Worm (Caenorhabditis elegans): Measurements from ENCODE around the gene F29G6.1.

The F29G6.1 gene

ce11 chrX:11536408-11536807 is 34.3 kb downstream of the F29G6.1 start, which contains the start of gene C35C5.9:
Gene C35C5.9 (plus strand): TSS chrX:11536568.
- TF ChIP-seq tbx-11 (GFP tag; IDR thresholded peaks at IDR 0.05) (no peak), hnd-1 (tag; optimal IDR thresholded peaks at IDR 0.05) (no peak)

DNA sequence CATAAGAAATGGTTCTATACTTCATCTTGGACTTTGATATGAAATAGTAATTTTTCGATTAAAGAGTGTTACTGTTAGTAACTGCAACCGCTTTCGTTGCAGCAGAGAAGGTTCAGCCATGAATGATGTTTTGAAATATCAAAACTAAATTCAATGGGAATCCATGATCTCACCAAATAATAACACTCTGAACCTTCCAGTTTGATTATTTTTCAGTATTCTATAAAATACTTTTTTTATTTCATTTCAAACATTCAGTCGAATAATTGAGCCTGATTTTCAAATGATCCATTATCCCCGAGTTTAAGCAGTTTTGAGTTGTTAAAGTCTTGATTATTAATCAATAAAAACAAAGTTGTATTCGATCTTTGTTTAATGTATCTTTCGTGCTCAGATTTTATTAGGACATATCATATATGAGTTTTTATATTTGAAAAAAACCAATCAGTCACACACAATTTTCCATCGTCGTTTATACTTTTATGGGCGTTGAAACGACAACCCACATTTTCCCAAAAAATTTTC is 35.2 kb downstream of the F29G6.1 start, which contains the start of gene gcp-2.2:
gcp-2.2 (plus strand) TSS at position 475 of the 525 bp plus-strand sequence.
- no peak for TF ChIP-seq hmg-4 (GFP tag; optimal IDR thresholded peaks at IDR 0.05)
- TF ChIP-seq tra-4 (tag; optimal IDR thresholded peaks at IDR 0.05), result no peak
- TF ChIP-seq B0310.2 (tag; optimal IDR thresholded peaks at IDR 0.05), result no peak
- no peak for TF ChIP-seq ama-1 (optimal IDR thresholded peaks at IDR 0.05)
- TF ChIP-seq tbx-11 (GFP tag; IDR thresholded peaks at IDR 0.05), result no peak
- no peak for TF ChIP-seq hnd-1 (tag; optimal IDR thresholded peaks at IDR 0.05)
- TF ChIP-seq hmbx-1 (tag; optimal IDR thresholded peaks at IDR 0.05), result no peak
- no peak for TF ChIP-seq aly-1 (tag; optimal IDR thresholded peaks at IDR 0.05)
- no peak for TF ChIP-seq ceh-36 (tag; optimal IDR thresholded peaks at IDR 0.05)

ce11 chrX:11541690-11542089 is 39.6 kb downstream of the F29G6.1 start:
- TF ChIP-seq ets-7 (tag; optimal IDR thresholded peaks at IDR 0.05) (no peak), tra-4 (tag; optimal IDR thresholded peaks at IDR 0.05) (no peak), sea-1 (GFP tag; conservative IDR thresholded peaks at IDR 0.05) (no peak), aly-1 (tag; optimal IDR thresholded peaks at IDR 0.05) (no peak), ama-1 (optimal IDR thresholded peaks at IDR 0.05) (no peak), tbx-11 (GFP tag; IDR thresholded peaks at IDR 0.05) (no peak), ceh-36 (tag; optimal IDR thresholded peaks at IDR 0.05) (no peak)

ce11 chrX:11546445-11547275 is 44.6 kb downstream of the F29G6.1 start, which contains the start of gene selt-1.1:
Gene selt-1.1 (minus strand): TSS chrX:11546495.
- TF ChIP-seq sea-1 (GFP tag; conservative IDR thresholded peaks at IDR 0.05) (0 out of 2 replicates have a peak, but pooled peaks have one; percentile 52), B0310.2 (tag; optimal IDR thresholded peaks at IDR 0.05) (no peak), F13C5.2 (tag; optimal IDR thresholded peaks at IDR 0.05) (peak; percentile 21), tra-4 (tag; optimal IDR thresholded peaks at IDR 0.05) (no peak), pes-1 (GFP tag; IDR thresholded peaks at IDR 0.05) (no peak), aly-1 (tag; optimal IDR thresholded peaks at IDR 0.05) (peak; percentile 37), ceh-36 (tag; optimal IDR thresholded peaks at IDR 0.05) (no peak), hmg-4 (GFP tag; optimal IDR thresholded peaks at IDR 0.05) (peak; percentile 76), hmbx-1 (tag; optimal IDR thresholded peaks at IDR 0.05) (no peak)

DNA sequence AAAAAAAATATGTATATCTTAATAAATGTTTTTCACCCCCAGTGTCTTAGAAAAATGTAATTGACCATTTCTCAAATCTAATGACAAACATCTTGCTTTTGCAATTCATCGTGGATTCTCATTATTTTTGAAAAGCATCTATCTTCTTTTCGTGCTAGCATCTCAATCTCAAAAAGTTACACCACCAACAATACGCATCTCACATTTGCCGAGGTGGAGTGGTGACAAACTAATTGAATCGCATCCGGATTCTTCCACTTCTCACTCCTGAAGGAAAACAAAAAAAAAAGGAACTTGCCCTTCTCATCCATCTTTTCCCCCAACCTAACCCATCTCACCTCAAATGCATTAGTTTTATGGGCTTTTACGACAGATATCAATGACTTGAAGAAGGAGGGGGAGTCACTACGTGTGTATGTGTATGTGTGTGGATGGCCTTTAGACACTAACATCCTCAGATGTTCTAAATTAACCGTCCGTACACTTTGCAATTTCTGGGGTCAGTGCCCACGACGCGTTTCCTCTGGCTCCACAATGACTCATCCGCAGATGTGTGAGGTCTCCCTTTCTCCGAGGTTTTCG is 45.5 kb downstream of the F29G6.1 start:
- TF ChIP-seq F13C5.2 (tag; optimal IDR thresholded peaks at IDR 0.05) (no peak), pes-1 (GFP tag; IDR thresholded peaks at IDR 0.05) (no peak), ceh-36 (tag; optimal IDR thresholded peaks at IDR 0.05) (no peak), hnd-1 (tag; optimal IDR thresholded peaks at IDR 0.05) (no peak), scrt-1 (GFP tag; IDR thresholded peaks at IDR 0.05) (no peak), hmg-4 (GFP tag; optimal IDR thresholded peaks at IDR 0.05) (no peak), flt-1 (GFP tag; IDR thresholded peaks at IDR 0.05) (no peak), tra-4 (tag; optimal IDR thresholded peaks at IDR 0.05) (no peak), tbx-37 (GFP tag; conservative IDR thresholded peaks at IDR 0.05) (no peak), hmbx-1 (tag; optimal IDR thresholded peaks at IDR 0.05) (no peak), ceh-13 (GFP tag; optimal IDR thresholded peaks at IDR 0.05) (no peak), ama-1 (optimal IDR thresholded peaks at IDR 0.05) (no peak), aly-1 (tag; optimal IDR thresholded peaks at IDR 0.05) (no peak), ets-7 (tag; optimal IDR thresholded peaks at IDR 0.05) (no peak), B0310.2 (tag; optimal IDR thresholded peaks at IDR 0.05) (no peak), sea-1 (GFP tag; conservative IDR thresholded peaks at IDR 0.05) (no peak)

DNA sequence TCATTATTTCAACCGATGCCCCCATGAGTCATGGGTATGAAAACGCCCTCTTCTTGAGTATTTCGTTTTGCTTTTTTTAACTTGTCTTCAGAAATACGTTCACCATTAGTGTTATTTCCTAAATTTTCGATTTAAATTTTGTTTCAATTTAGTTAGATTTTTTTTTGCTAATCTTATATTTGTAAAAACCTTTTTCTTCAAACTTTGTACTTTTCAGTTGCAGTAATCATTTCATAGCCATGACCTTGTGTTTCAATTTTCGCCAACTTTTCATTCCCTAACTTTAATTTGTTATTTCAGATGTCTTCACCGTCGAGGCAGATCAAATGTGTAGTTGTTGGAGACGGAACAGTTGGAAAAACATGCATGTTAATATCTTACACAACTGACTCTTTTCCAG is 46.2 kb downstream of the F29G6.1 start, which contains the start of gene mig-2:
mig-2 (plus strand) TSS at position 301 of the 400 bp plus-strand sequence.
- TF ChIP-seq pes-1 (GFP tag; IDR thresholded peaks at IDR 0.05) (no peak), hmbx-1 (tag; optimal IDR thresholded peaks at IDR 0.05) (no peak), B0310.2 (tag; optimal IDR thresholded peaks at IDR 0.05) (no peak), hmg-4 (GFP tag; optimal IDR thresholded peaks at IDR 0.05) (no peak), ets-7 (tag; optimal IDR thresholded peaks at IDR 0.05) (no peak), scrt-1 (GFP tag; IDR thresholded peaks at IDR 0.05) (no peak)

ce11 chrX:11551808-11552207 is 49.7 kb downstream of the F29G6.1 start:
- TF ChIP-seq aly-1 (tag; optimal IDR thresholded peaks at IDR 0.05) (no peak), flt-1 (GFP tag; IDR thresholded peaks at IDR 0.05) (no peak), hmg-4 (GFP tag; optimal IDR thresholded peaks at IDR 0.05) (no peak), hnd-1 (tag; optimal IDR thresholded peaks at IDR 0.05) (no peak), hmbx-1 (tag; optimal IDR thresholded peaks at IDR 0.05) (no peak), ceh-13 (GFP tag; optimal IDR thresholded peaks at IDR 0.05) (no peak), tbx-11 (GFP tag; IDR thresholded peaks at IDR 0.05) (no peak), tbx-37 (GFP tag; conservative IDR thresholded peaks at IDR 0.05) (no peak), pes-1 (GFP tag; IDR thresholded peaks at IDR 0.05) (no peak), B0310.2 (tag; optimal IDR thresholded peaks at IDR 0.05) (no peak), scrt-1 (GFP tag; IDR thresholded peaks at IDR 0.05) (no peak), sea-1 (GFP tag; conservative IDR thresholded peaks at IDR 0.05) (no peak), F13C5.2 (tag; optimal IDR thresholded peaks at IDR 0.05) (no peak)

Data from whole organism, early embryonic.